Fruit fly (Drosophila melanogaster) whole organism, pupa: ENCODE measurements around the gene CG9107.

ENCODE experiments used
- CG10348 ChIP-seq: fragments of 200-800 bp; sonication (Bioruptor generic); IDR thresholded peaks from 2 replicates; pipeline ENCODE4 v1.3.6; 2022; ENCODE audit warnings: missing biosample characterization, missing genetic modification characterization
- CG12605 ChIP-seq: fragments of 200-800 bp; sonication (Bioruptor generic); IDR thresholded peaks from 2 replicates; pipeline ENCODE4 v1.3.6; 2022; ENCODE audit warnings: missing biosample characterization, missing genetic modification characterization
- CG13204 ChIP-seq: fragments of 200-800 bp; sonication (Bioruptor generic); optimal IDR thresholded peaks from 2 replicates; lab custom pipeline; 2018; ENCODE audit warnings: missing biosample characterization, mild to moderate bottlenecking, missing genetic modification characterization, moderate library complexity
- CG14655 ChIP-seq: fragments of 200-800 bp; sonication (Bioruptor generic); optimal IDR thresholded peaks from 3 replicates; lab custom pipeline; 2017; ENCODE audit warnings: mild to moderate bottlenecking, missing biosample characterization, missing genetic modification reagents, missing genetic modification characterization
- CG15710 ChIP-seq: fragments of 200-800 bp; sonication (Bioruptor generic); optimal IDR thresholded peaks from 2 replicates; lab custom pipeline; 2018; ENCODE audit warnings: missing biosample characterization, mild to moderate bottlenecking, missing genetic modification characterization, moderate library complexity
- CG17806 ChIP-seq: fragments of 200-800 bp; sonication (Bioruptor generic); optimal IDR thresholded peaks from 2 replicates; lab custom pipeline; 2018; ENCODE audit warnings: missing biosample characterization, mild to moderate bottlenecking, missing genetic modification characterization, moderate library complexity
- CG32121 ChIP-seq: fragments of 200-800 bp; sonication (Bioruptor generic); IDR thresholded peaks from 2 replicates; pipeline ENCODE4 v1.3.6; 2022; ENCODE audit warnings: missing biosample characterization, missing genetic modification characterization
- CG34367 ChIP-seq: fragments of 200-800 bp; sonication (Bioruptor generic); optimal IDR thresholded peaks from 2 replicates; lab custom pipeline; 2018; ENCODE audit warnings: missing biosample characterization, mild to moderate bottlenecking, missing genetic modification characterization
- CG4496 ChIP-seq: fragments of 200-800 bp; sonication (Bioruptor generic); IDR thresholded peaks from 3 replicates; pipeline ENCODE4 v1.3.6; 2022; ENCODE audit warnings: missing biosample characterization, missing genetic modification characterization
- CG8159 ChIP-seq: fragments of 200-800 bp; sonication (Bioruptor generic); optimal IDR thresholded peaks from 3 replicates; lab custom pipeline; 2018; ENCODE audit warnings: missing biosample characterization, mild to moderate bottlenecking, missing genetic modification characterization, moderate library complexity
- CG8301 ChIP-seq: fragments of 200-800 bp; sonication (Bioruptor generic); optimal IDR thresholded peaks from 2 replicates; lab custom pipeline; 2018; ENCODE audit warnings: missing biosample characterization, mild to moderate bottlenecking, missing genetic modification characterization
- CG9948 ChIP-seq: fragments of 200-800 bp; sonication (Bioruptor generic); optimal IDR thresholded peaks from 2 replicates; lab custom pipeline; 2018; ENCODE audit warnings: missing biosample characterization, mild to moderate bottlenecking, missing genetic modification characterization, moderate library complexity
- D1 ChIP-seq: fragments of 200-800 bp; sonication (Bioruptor generic); optimal IDR thresholded peaks from 2 replicates; lab custom pipeline; 2018; ENCODE audit warnings: missing biosample characterization, mild to moderate bottlenecking, missing genetic modification characterization, moderate library complexity
- EcR ChIP-seq: fragments of 200-800 bp; sonication (Bioruptor generic); optimal IDR thresholded peaks from 3 replicates; lab custom pipeline; 2019; ENCODE audit warnings: missing biosample characterization, missing genetic modification characterization, mild to moderate bottlenecking, moderate library complexity, missing genetic modification reagents
- Ets98B ChIP-seq: fragments of 200-800 bp; sonication (Bioruptor generic); IDR thresholded peaks from 2 replicates; pipeline ENCODE4 v1.3.6; 2022; ENCODE audit warnings: missing biosample characterization, missing genetic modification characterization
- Pif1A ChIP-seq: fragments of 200-800 bp; sonication (Bioruptor generic); optimal IDR thresholded peaks from 3 replicates; lab custom pipeline; 2016; ENCODE audit warnings: missing biosample characterization, missing genetic modification characterization
- Pif1B ChIP-seq: fragments of 200-800 bp; sonication (Bioruptor generic); optimal IDR thresholded peaks from 3 replicates; lab custom pipeline; 2016; ENCODE audit warnings: missing biosample characterization, missing genetic modification characterization
- Snoo ChIP-seq: fragments of 200-800 bp; sonication (Bioruptor generic); optimal IDR thresholded peaks from 3 replicates; lab custom pipeline; 2017; ENCODE audit warnings: missing biosample characterization, mild to moderate bottlenecking, missing genetic modification characterization, inconsistent platforms
- fd96Ca ChIP-seq: fragments of 200-800 bp; sonication (Bioruptor generic); IDR thresholded peaks from 3 replicates; pipeline ENCODE4 v1.3.6; 2022; ENCODE audit warnings: missing biosample characterization, missing genetic modification characterization
- gl ChIP-seq: fragments of 200-800 bp; sonication (Bioruptor generic); optimal IDR thresholded peaks from 2 replicates; lab custom pipeline; 2018; ENCODE audit warnings: missing biosample characterization, mild to moderate bottlenecking, missing genetic modification characterization
- rn ChIP-seq: fragments of 200-800 bp; sonication (Bioruptor generic); IDR thresholded peaks from 2 replicates; pipeline ENCODE4 v1.3.6; 2022; ENCODE audit warnings: missing biosample characterization, missing genetic modification characterization

The CG9107 gene

dm6 chr2L:6050575-6050974 lies 26.2 kb upstream of the CG9107 start, which contains the start of gene CG9135:
Gene CG9135, plus strand, starts transcription at chr2L:6050800.
- TF ChIP-seq CG4496 (GFP tag; lab: Robert Waterston, UW) = peak; percentile 8; the same call in 1 of the 3 replicates
- no peak for TF ChIP-seq gl (tag; lab: Kevin White, UChicago)

dm6 chr2L:6048542-6048941 lies 24.2 kb upstream of the CG9107 start, which contains the start of the genes CG34179 and slmo:
Gene CG34179, minus strand, starts transcription at chr2L:6048706.
Gene slmo, minus strand, starts transcription at chr2L:6048706.
- no peak for TF ChIP-seq CG34367 (tag; lab: Kevin White, UChicago)

- TF ChIP-seq EcR (GFP tag; lab: Kevin White, UChicago) (no peak), CG10348 (GFP tag; lab: Robert Waterston, UW) (no peak), CG15710 (peak; percentile 2), CG13204 (GFP tag; lab: Kevin White, UChicago) (no peak), CG4496 (GFP tag; lab: Robert Waterston, UW) (peak; percentile 50; the same call in 1 of the 3 replicates), D1 (no peak), CG12605 (GFP tag; lab: Robert Waterston, UW) (no peak), gl (tag; lab: Kevin White, UChicago) (no peak), CG9948 (tag; lab: Kevin White, UChicago) (no peak), Ets98B (GFP tag; lab: Robert Waterston, UW) (peak; percentile 32; the same call in 1 of the 2 replicates), rn (GFP tag; lab: Robert Waterston, UW) (no peak), CG8301 (tag; lab: Kevin White, UChicago) (no peak), CG8159 (peak; percentile 7), Snoo (peak; percentile 24), Pif1A (GFP tag; lab: Kevin White, UChicago) (no peak), fd96Ca (GFP tag; lab: Robert Waterston, UW) (no peak), Pif1B (GFP tag; lab: Kevin White, UChicago) (peak; percentile 17), CG32121 (GFP tag; lab: Robert Waterston, UW) (no peak), CG17806 (no peak), CG14655 (GFP tag; lab: Kevin White, UChicago) (no peak), CG34367 (tag; lab: Kevin White, UChicago) (no peak)
Observed at dm6 chr2L:6047528-6048160, 23.3 kb upstream of the CG9107 start, which contains the start of gene IPIP. Gene IPIP, plus strand, starts transcription at chr2L:6048002.

dm6 chr2L:6046865-6047264 lies 22.5 kb upstream of the CG9107 start:
- no peak for TF ChIP-seq CG4496 (GFP tag; lab: Robert Waterston, UW)
- TF ChIP-seq D1 = no peak
- no peak for TF ChIP-seq CG9948 (tag; lab: Kevin White, UChicago)
- TF ChIP-seq CG17806 = no peak
- TF ChIP-seq Snoo = no peak
- no peak for TF ChIP-seq CG14655 (GFP tag; lab: Kevin White, UChicago)
- TF ChIP-seq Pif1B (GFP tag; lab: Kevin White, UChicago) = no peak
- TF ChIP-seq fd96Ca (GFP tag; lab: Robert Waterston, UW) = no peak
- no peak for TF ChIP-seq gl (tag; lab: Kevin White, UChicago)

dm6 chr2L:6045972-6046718 lies 21.8 kb upstream of the CG9107 start, which contains the start of gene Pfas:
Gene Pfas, minus strand, starts transcription at chr2L:6046050.
- TF ChIP-seq CG34367 (tag; lab: Kevin White, UChicago) = peak; percentile 28
- no peak for TF ChIP-seq D1
- peak; percentile 68; the same call in 2 of the 3 replicates for TF ChIP-seq fd96Ca (GFP tag; lab: Robert Waterston, UW)
- TF ChIP-seq CG8301 (tag; lab: Kevin White, UChicago) = peak; percentile 50
- TF ChIP-seq CG13204 (GFP tag; lab: Kevin White, UChicago) = no peak
- TF ChIP-seq CG17806 = peak; percentile 51
- TF ChIP-seq CG9948 (tag; lab: Kevin White, UChicago) = peak; percentile 35
- peak; percentile 3 for TF ChIP-seq gl (tag; lab: Kevin White, UChicago)
- peak; percentile 53 for TF ChIP-seq CG15710
- peak; percentile 65 for TF ChIP-seq Ets98B (GFP tag; lab: Robert Waterston, UW)
- no peak for TF ChIP-seq Pif1B (GFP tag; lab: Kevin White, UChicago)
- TF ChIP-seq EcR (GFP tag; lab: Kevin White, UChicago) = peak; percentile 96
- no peak for TF ChIP-seq CG14655 (GFP tag; lab: Kevin White, UChicago)
- TF ChIP-seq CG10348 (GFP tag; lab: Robert Waterston, UW) = no peak
- TF ChIP-seq CG32121 (GFP tag; lab: Robert Waterston, UW) = peak; percentile 61
- TF ChIP-seq Snoo = peak; percentile 46
- no peak for TF ChIP-seq rn (GFP tag; lab: Robert Waterston, UW)
- no peak for TF ChIP-seq CG12605 (GFP tag; lab: Robert Waterston, UW)
- peak; percentile 60; the same call in 1 of the 3 replicates for TF ChIP-seq CG4496 (GFP tag; lab: Robert Waterston, UW)
- TF ChIP-seq Pif1A (GFP tag; lab: Kevin White, UChicago) = no peak
- peak; percentile 50 for TF ChIP-seq CG8159

- no peak for TF ChIP-seq CG9948 (tag; lab: Kevin White, UChicago)
- no peak for TF ChIP-seq CG13204 (GFP tag; lab: Kevin White, UChicago)
- TF ChIP-seq Snoo = no peak
- TF ChIP-seq CG14655 (GFP tag; lab: Kevin White, UChicago) = no peak
- TF ChIP-seq CG34367 (tag; lab: Kevin White, UChicago) = no peak
- no peak for TF ChIP-seq Pif1A (GFP tag; lab: Kevin White, UChicago)
- no peak for TF ChIP-seq D1
- TF ChIP-seq fd96Ca (GFP tag; lab: Robert Waterston, UW) = no peak
Observed at dm6 chr2L:6045484-6045883, 21.1 kb upstream of the CG9107 start.
